Worm (Caenorhabditis elegans): Measurements from ENCODE around the gene T20B3.14.

The T20B3.14 gene

DNA sequence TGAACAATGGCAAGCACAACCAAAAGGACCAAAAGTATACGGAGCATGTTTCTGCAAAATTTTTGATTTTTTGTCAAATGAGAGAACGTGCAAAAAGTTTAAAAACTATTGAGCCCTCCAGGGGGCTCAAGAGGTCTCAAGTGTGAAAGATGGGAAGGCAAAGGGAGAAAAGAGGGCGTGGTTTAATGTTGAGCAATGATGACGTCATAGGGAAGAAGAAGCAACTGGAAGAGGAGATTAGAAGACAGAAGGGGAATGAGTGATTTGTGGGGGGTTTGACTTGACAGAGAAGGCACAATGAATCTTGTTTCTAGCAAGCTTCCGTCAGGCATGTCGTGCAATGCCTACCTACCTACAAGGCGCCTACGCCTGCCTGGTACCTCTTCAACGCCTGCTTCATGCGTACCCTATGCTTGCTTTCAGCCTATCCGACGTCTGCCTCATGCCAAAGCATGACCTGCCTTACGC lies at the start of gene T20B3.14:
Gene T20B3.14 (minus strand): TSS at position 51 of the 468 bp plus-strand sequence.
- TF ChIP-seq tab-1 (GFP tag; IDR thresholded peaks at IDR 0.05) = no peak
- TF ChIP-seq T22C8.4 (GFP tag; IDR thresholded peaks at IDR 0.05) = no peak
- no peak for TF ChIP-seq ztf-23 (GFP tag; IDR thresholded peaks at IDR 0.05)
- no peak for TF ChIP-seq ztf-29 (GFP tag; IDR thresholded peaks at IDR 0.05)
- TF ChIP-seq ref-1 (GFP tag; conservative IDR thresholded peaks at IDR 0.05) = no peak
- no peak for TF ChIP-seq flt-1 (GFP tag; IDR thresholded peaks at IDR 0.05)

DNA sequence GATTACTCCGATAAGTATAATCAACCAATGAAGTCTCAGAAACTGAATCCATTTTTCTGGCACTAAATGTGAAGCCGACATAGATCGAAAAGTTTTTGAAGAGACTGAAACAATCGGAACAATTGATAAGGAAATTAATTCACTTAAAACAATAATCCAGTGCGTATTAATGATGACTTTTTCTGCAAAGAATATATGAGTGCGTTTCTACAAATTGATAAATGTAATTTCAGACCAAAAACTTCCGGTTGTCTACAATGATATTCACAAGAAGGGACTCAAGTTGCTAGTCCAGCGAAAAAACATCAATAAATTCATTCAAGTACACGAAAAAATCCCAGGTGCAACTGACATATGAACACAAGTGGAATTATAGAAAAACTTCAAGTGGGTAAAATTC lies 48.6 kb upstream of the T20B3.14 start, which contains the start of gene clec-33:
Gene clec-33 (minus strand): TSS at position 101 of the 400 bp plus-strand sequence.
- TF ChIP-seq ref-1 (GFP tag; conservative IDR thresholded peaks at IDR 0.05) (no peak), ztf-29 (GFP tag; IDR thresholded peaks at IDR 0.05) (no peak), ztf-23 (GFP tag; IDR thresholded peaks at IDR 0.05) (no peak), klf-2 (GFP tag; conservative IDR thresholded peaks at IDR 0.05) (no peak), flt-1 (GFP tag; IDR thresholded peaks at IDR 0.05) (no peak), tab-1 (GFP tag; IDR thresholded peaks at IDR 0.05) (no peak), med-1 (GFP tag; optimal IDR thresholded peaks at IDR 0.05; ENCODE audit: insufficient read depth) (no peak), cog-1 (tag; optimal IDR thresholded peaks at IDR 0.05) (no peak), T22C8.4 (GFP tag; IDR thresholded peaks at IDR 0.05) (no peak)

DNA sequence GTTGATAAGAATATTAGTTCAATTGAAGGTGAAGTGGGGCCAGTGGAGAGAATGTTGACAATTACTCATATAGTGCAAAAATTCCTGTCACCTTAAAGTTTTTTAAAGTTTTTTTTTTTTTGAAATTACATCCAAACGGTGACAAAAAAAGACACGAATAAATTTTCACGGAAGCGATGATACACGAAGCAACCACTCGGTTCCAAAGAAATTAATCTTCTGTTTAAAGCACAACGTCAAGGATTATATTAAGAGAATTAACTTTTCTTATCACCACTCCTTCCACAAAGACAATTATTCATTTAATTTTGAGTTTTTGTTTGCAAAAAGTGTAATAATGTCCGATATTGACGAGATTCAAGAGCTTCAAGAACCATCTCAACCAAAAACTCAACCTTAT lies 44.3 kb upstream of the T20B3.14 start, which contains the start of gene clec-28:
Gene clec-28 (plus strand): TSS at position 301 of the 400 bp plus-strand sequence.
- no peak for TF ChIP-seq ref-1 (GFP tag; conservative IDR thresholded peaks at IDR 0.05)
- TF ChIP-seq med-1 (GFP tag; optimal IDR thresholded peaks at IDR 0.05; ENCODE audit: insufficient read depth) = no peak
- no peak for TF ChIP-seq cog-1 (tag; optimal IDR thresholded peaks at IDR 0.05)
- no peak for TF ChIP-seq ztf-23 (GFP tag; IDR thresholded peaks at IDR 0.05)
- TF ChIP-seq klf-2 (GFP tag; conservative IDR thresholded peaks at IDR 0.05) = no peak
- no peak for TF ChIP-seq ztf-29 (GFP tag; IDR thresholded peaks at IDR 0.05)
- no peak for TF ChIP-seq flt-1 (GFP tag; IDR thresholded peaks at IDR 0.05)
- TF ChIP-seq T22C8.4 (GFP tag; IDR thresholded peaks at IDR 0.05) = no peak
- TF ChIP-seq tab-1 (GFP tag; IDR thresholded peaks at IDR 0.05) = no peak

DNA sequence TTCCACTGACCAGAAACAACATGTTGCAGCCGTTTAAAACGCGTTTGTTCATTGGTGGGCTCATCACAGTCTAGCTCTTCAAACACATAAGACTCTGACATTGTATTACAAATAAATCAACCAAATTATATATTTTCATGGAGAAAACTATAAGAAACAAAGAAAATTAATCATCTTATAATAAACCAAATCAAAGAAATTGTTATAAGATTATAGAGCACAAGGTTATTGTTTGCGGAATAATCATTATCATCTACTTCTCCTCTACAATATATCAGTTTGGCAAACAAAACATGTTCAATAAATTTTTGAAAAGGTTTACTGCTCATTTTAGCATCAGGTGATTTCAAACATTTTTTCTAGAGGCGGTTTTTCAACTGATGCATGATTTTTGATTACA lies 40.6 kb upstream of the T20B3.14 start, which contains the start of the genes clec-32 and clec-24:
Gene clec-32 (minus strand): TSS at position 101 of the 400 bp plus-strand sequence.
Gene clec-24 (plus strand): TSS at position 294 of the 400 bp plus-strand sequence.
- no peak for TF ChIP-seq ref-1 (GFP tag; conservative IDR thresholded peaks at IDR 0.05)
- TF ChIP-seq cog-1 (tag; optimal IDR thresholded peaks at IDR 0.05) = no peak
- TF ChIP-seq T22C8.4 (GFP tag; IDR thresholded peaks at IDR 0.05) = no peak
- no peak for TF ChIP-seq klf-2 (GFP tag; conservative IDR thresholded peaks at IDR 0.05)
- TF ChIP-seq ztf-23 (GFP tag; IDR thresholded peaks at IDR 0.05) = no peak
- TF ChIP-seq tab-1 (GFP tag; IDR thresholded peaks at IDR 0.05) = no peak
- no peak for TF ChIP-seq med-1 (GFP tag; optimal IDR thresholded peaks at IDR 0.05; ENCODE audit: insufficient read depth)
- TF ChIP-seq flt-1 (GFP tag; IDR thresholded peaks at IDR 0.05) = no peak

DNA sequence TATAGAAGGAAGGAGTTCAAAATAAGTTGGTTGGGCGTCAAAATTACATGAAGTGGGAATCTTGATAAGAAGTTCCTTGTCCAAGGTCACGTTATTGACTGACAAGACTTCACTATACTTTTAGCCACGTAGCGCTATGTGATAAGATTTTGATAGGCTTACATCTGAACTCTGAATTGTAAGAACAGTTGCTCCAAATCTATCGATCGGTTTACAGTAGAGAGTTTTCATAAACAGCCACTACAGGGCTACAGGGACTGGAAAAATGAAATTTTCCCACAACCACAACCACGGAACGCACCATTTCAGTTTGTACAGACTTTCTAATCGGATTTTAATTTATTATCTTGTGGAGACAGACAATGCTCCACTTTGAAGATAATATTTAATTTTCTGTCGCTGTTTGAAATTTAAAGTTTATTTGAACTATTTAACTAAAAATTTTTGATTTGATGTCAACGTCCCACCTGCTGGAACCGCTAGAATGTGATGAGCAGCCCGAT lies 36.9 kb upstream of the T20B3.14 start, which contains the start of the genes clec-31 and clec-22:
Gene clec-31 (minus strand): TSS at position 101 of the 503 bp plus-strand sequence.
Gene clec-22 (plus strand): TSS at position 453 of the 503 bp plus-strand sequence.
- TF ChIP-seq ref-1 (GFP tag; conservative IDR thresholded peaks at IDR 0.05) (no peak), flt-1 (GFP tag; IDR thresholded peaks at IDR 0.05) (no peak), ztf-29 (GFP tag; IDR thresholded peaks at IDR 0.05) (no peak)

DNA sequence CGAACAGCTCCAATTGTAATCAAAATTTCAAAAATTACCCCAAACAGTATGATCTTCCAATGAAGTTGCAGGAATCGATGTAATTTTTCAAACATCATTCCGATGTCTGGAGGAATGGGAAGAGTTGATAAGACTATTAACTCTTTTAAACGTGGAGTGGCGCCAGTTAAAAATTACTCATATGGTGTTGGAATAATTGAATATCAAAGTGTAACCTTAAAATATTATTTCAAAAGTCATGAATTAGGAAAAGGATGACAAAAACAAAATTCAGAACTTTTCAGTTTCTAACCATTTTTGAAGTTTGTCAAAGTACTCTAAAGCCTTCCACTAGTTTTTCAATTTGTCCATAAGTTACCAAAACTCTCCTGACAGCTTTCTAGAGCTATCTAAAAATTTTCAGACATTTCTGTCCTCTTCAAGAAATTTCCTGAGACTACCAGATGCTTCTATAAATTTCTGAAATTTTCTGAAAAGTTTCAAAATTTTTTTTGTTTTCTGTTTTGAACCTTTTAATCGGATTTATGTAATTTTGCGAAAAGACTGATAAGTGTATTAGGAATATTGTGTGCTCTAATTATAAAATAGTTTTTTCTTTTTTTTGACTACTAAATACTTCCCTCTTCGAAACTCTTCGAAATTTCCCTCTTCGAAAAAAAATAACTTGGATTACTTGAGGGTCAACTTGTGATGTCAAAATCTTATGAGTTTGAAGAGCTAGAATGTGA lies 33.0 kb upstream of the T20B3.14 start, which contains the start of the genes clec-35 and clec-27:
Gene clec-35 (minus strand): TSS at position 101 of the 728 bp plus-strand sequence.
Gene clec-27 (plus strand): TSS at position 678 of the 728 bp plus-strand sequence.
- no peak for TF ChIP-seq klf-2 (GFP tag; conservative IDR thresholded peaks at IDR 0.05)
- no peak for TF ChIP-seq ztf-29 (GFP tag; IDR thresholded peaks at IDR 0.05)
- TF ChIP-seq med-1 (GFP tag; optimal IDR thresholded peaks at IDR 0.05; ENCODE audit: insufficient read depth) = no peak
- no peak for TF ChIP-seq ztf-23 (GFP tag; IDR thresholded peaks at IDR 0.05)
- TF ChIP-seq flt-1 (GFP tag; IDR thresholded peaks at IDR 0.05) = no peak
- no peak for TF ChIP-seq T22C8.4 (GFP tag; IDR thresholded peaks at IDR 0.05)
- no peak for TF ChIP-seq ref-1 (GFP tag; conservative IDR thresholded peaks at IDR 0.05)
- no peak for TF ChIP-seq tab-1 (GFP tag; IDR thresholded peaks at IDR 0.05)
- TF ChIP-seq cog-1 (tag; optimal IDR thresholded peaks at IDR 0.05) = no peak

DNA sequence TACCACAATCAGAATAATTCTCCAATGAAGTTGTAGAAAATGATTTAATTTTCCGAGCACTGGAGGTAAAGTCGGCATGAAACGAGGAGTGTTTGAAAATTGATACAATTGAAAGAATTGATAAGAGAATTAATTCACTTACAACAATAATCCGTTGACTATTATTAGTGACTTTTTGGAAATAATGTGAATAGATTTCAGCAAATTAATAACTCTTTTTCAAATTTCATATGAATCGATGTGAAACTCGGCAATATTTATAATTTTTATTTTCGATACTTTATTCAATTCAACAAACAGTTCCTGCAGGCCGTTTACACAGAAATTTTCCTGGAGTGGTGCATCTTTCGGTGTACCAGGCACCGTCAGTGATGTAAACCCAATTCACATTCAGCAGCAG lies 30.9 kb upstream of the T20B3.14 start, which contains the start of gene clec-37:
Gene clec-37 (minus strand): TSS at position 101 of the 400 bp plus-strand sequence.
- TF ChIP-seq flt-1 (GFP tag; IDR thresholded peaks at IDR 0.05) (no peak), tab-1 (GFP tag; IDR thresholded peaks at IDR 0.05) (no peak), med-1 (GFP tag; optimal IDR thresholded peaks at IDR 0.05; ENCODE audit: insufficient read depth) (no peak), ztf-29 (GFP tag; IDR thresholded peaks at IDR 0.05) (no peak), ref-1 (GFP tag; conservative IDR thresholded peaks at IDR 0.05) (no peak), klf-2 (GFP tag; conservative IDR thresholded peaks at IDR 0.05) (no peak), cog-1 (tag; optimal IDR thresholded peaks at IDR 0.05) (no peak)

DNA sequence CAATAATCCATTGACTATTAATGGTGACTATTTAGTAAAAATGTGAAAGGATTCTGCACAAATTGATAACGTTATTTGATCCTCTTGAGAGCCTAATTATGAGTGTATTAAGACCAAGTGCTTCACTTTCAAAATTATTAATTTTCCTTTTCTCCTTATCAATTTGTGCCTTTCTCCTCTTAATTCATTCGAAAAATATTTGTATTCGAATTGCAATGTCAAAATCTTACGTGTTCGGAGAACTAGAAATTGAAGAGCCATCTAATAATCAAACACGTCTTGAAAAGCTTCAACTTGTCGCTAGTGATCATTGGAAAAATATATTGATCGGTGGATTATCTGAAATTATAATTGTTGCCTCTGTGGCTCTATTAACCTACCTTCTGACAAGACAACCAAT lies 27.4 kb upstream of the T20B3.14 start, which contains the start of the genes clec-36 and clec-26:
Gene clec-36 (minus strand): TSS at position 101 of the 400 bp plus-strand sequence.
Gene clec-26 (plus strand): TSS at position 114 of the 400 bp plus-strand sequence.
- TF ChIP-seq tab-1 (GFP tag; IDR thresholded peaks at IDR 0.05) (no peak), flt-1 (GFP tag; IDR thresholded peaks at IDR 0.05) (no peak), klf-2 (GFP tag; conservative IDR thresholded peaks at IDR 0.05) (no peak), ref-1 (GFP tag; conservative IDR thresholded peaks at IDR 0.05) (no peak), cog-1 (tag; optimal IDR thresholded peaks at IDR 0.05) (no peak), T22C8.4 (GFP tag; IDR thresholded peaks at IDR 0.05) (no peak), ztf-29 (GFP tag; IDR thresholded peaks at IDR 0.05) (no peak), ztf-23 (GFP tag; IDR thresholded peaks at IDR 0.05) (no peak), med-1 (GFP tag; optimal IDR thresholded peaks at IDR 0.05; ENCODE audit: insufficient read depth) (no peak)

DNA sequence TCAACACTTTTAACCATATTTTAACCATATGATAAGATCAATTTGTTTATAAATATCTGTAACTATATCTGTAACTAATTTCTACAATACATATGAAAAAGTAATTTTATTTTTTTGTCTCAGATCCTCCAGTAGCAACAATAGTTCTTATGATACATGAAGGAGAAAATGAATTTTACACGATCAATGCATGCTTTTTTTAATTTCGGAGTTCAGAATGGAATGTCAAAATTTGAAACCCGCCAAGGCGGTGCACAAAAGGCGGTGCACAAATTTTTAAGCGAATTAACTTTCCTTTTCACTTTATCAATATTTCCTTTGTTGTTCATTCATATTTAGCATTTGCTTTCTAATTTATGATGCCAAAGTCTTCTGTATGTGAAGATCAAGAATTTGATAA lies 21.8 kb upstream of the T20B3.14 start, which contains the start of gene clec-25:
Gene clec-25 (plus strand): TSS at position 301 of the 400 bp plus-strand sequence.
- TF ChIP-seq med-1 (GFP tag; optimal IDR thresholded peaks at IDR 0.05; ENCODE audit: insufficient read depth) (no peak), klf-2 (GFP tag; conservative IDR thresholded peaks at IDR 0.05) (no peak), cog-1 (tag; optimal IDR thresholded peaks at IDR 0.05) (no peak), tab-1 (GFP tag; IDR thresholded peaks at IDR 0.05) (no peak), ztf-29 (GFP tag; IDR thresholded peaks at IDR 0.05) (no peak), T22C8.4 (GFP tag; IDR thresholded peaks at IDR 0.05) (no peak), ztf-23 (GFP tag; IDR thresholded peaks at IDR 0.05) (no peak)
